Worm (Caenorhabditis elegans) whole organism, L4/young adult: ENCODE results near the gene C06C6.9.

Experiments
- dao-5 ChIP-seq: sonication (generic microtip); optimal IDR thresholded peaks from 2 replicates; lab custom pipeline; 2016; ENCODE audit warnings: missing genotype, missing genetic modification characterization, moderate library complexity, missing compliant biosample characterization
- him-1 ChIP-seq: sonication (generic microtip); optimal IDR thresholded peaks from 2 replicates; lab custom pipeline; 2016; ENCODE audit warnings: missing genotype, missing genetic modification reagents, missing genetic modification characterization, missing compliant biosample characterization

- TF ChIP-seq dao-5 (no peak), him-1 (tag; lab: Kevin White, UChicago) (no peak)
Measured at ce11 chrV:16000433-16000832, 3.9 kb upstream of the C06C6.9 start, which contains the start of gene nhr-50.
